Worm (Caenorhabditis elegans): ENCODE measurements around the gene C23H5.8.

ce11 chrIV:2127375-2127774 lies 14.2 kb upstream of the C23H5.8 start:
- no peak for TF ChIP-seq nhr-11 (tag; optimal IDR thresholded peaks at IDR 0.05)
- no peak for TF ChIP-seq ceh-14 (tag; optimal IDR thresholded peaks at IDR 0.05)
- no peak for TF ChIP-seq ceh-34 (tag; optimal IDR thresholded peaks at IDR 0.05)
- no peak for TF ChIP-seq ama-1 (optimal IDR thresholded peaks at IDR 0.05)
- no peak for TF ChIP-seq unc-55 (GFP tag; optimal IDR thresholded peaks at IDR 0.05)
- TF ChIP-seq sdc-2 (tag; optimal IDR thresholded peaks at IDR 0.05) = no peak
